Worm (Caenorhabditis elegans): ENCODE data around the gene T20G5.12.
A peak's percentile ranks its signal among the peaks of the same experiment; 100 is the strongest.

The T20G5.12 gene

DNA sequence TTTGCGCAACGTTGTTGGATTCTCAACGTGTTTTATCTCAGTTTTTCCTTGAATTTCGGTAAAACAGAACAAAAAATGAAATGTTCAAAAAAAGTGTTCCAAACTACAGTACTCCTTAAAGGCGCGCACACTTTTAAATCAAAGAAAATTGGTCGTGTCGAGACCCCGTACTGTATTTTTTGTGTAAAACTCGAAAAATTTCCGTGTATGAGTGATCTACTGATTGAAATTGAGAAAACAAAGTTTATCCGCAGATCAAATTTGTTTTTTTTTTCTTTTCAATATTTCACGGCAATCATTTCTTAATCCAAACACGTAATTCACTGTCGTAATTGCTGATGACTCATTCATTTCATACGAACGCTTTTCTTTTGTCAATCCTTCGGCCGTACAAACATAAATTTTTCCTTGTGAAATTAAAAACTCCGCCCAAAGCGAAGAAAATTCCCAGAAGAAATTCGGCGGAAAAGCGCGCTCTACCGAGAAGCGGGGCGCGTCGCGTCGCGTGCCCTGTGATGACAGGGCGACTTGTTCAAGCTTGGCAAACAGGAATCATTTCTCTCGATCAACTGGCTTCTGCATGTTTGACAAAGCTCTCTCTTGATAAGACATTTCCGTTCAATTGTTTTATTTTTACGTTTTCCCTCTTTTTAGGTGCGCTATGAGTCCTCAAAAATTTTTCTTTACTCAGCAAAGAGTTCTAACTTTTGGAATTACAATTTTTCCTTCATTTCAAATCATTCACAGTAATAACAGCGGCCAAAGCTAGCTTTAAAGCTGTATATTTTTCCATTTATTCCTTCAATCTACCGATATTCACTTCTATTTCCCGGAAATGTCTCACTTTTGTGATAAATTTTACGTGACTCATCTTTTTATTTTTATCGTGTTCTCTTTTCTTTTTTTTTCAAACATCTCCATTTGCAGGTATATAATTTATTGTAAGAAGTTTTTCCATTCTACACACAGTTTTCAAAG, 1.8 kb downstream of the T20G5.12 start, which contains the start of gene chc-1 (continued):
- TF ChIP-seq aptf-2 (GFP tag; conservative IDR thresholded peaks at IDR 0.05) (peak; percentile 72), egrh-3 (GFP tag; IDR thresholded peaks at IDR 0.05) (no peak), madf-10 (tag; optimal IDR thresholded peaks at IDR 0.05) (no peak), chd-7 (tag; optimal IDR thresholded peaks at IDR 0.05) (no peak), B0261.1 (tag; optimal IDR thresholded peaks at IDR 0.05) (no peak), F39B2.1 (GFP tag; IDR thresholded peaks at IDR 0.05) (no peak), Y79H2A.3 (GFP tag; conservative IDR thresholded peaks at IDR 0.05) (no peak), nfya-1 (tag; optimal IDR thresholded peaks at IDR 0.05; ENCODE audit: borderline replicate concordance, insufficient read depth) (no peak), K11D2.4 (GFP tag; IDR thresholded peaks at IDR 0.05) (no peak), F49E8.2 (tag; optimal IDR thresholded peaks at IDR 0.05; ENCODE audit: insufficient read depth) (no peak), T07F8.4 (tag; optimal IDR thresholded peaks at IDR 0.05) (no peak), ceh-91 (GFP tag; IDR thresholded peaks at IDR 0.05) (peak; percentile 80; the same call in 1 of the 2 replicates), egl-18 (GFP tag; IDR thresholded peaks at IDR 0.05) (no peak), attf-6 (GFP tag; IDR thresholded peaks at IDR 0.05) (no peak)

DNA sequence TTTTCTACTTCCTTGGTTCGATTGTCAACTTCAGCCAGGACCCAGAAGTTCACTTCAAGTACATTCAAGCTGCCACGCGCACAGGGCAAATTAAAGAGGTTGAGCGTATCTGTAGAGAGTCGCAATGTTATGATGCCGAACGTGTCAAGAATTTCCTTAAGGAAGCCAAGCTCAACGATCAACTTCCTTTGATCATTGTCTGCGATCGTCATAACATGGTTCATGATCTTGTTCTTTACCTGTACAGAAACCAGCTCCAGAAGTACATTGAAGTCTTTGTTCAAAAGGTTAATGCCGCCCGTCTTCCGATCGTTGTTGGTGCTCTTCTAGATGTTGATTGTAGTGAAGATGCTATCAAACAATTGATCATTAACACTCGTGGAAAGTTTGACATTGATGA, 4.9 kb downstream of the T20G5.12 start:
- TF ChIP-seq xnd-1 (tag; optimal IDR thresholded peaks at IDR 0.05) = no peak
- no peak for TF ChIP-seq F55B11.4 (tag; optimal IDR thresholded peaks at IDR 0.05; ENCODE audit: borderline replicate concordance, insufficient read depth)
- TF ChIP-seq ztf-28 (GFP tag; IDR thresholded peaks at IDR 0.05) = no peak
- TF ChIP-seq Y53F4B.3 (GFP tag; IDR thresholded peaks at IDR 0.05) = no peak
- no peak for TF ChIP-seq nfya-2 (GFP tag; IDR thresholded peaks at IDR 0.05)
- no peak for TF ChIP-seq rpc-1 (optimal IDR thresholded peaks at IDR 0.05)
- no peak for TF ChIP-seq rpc-1 (tag; optimal IDR thresholded peaks at IDR 0.05)
- no peak for TF ChIP-seq tbp1 (GFP tag; optimal IDR thresholded peaks at IDR 0.05)
- TF ChIP-seq mes-4 (tag; optimal IDR thresholded peaks at IDR 0.05) = no peak
- no peak for TF ChIP-seq Y53G8AR.9 (GFP tag; conservative IDR thresholded peaks at IDR 0.05)
- no peak for TF ChIP-seq hlh-26 (GFP tag; conservative IDR thresholded peaks at IDR 0.05)
- no peak for TF ChIP-seq pbrm-1 (GFP tag; IDR thresholded peaks at IDR 0.05)
- TF ChIP-seq K12H6.12 (tag; optimal IDR thresholded peaks at IDR 0.05) = no peak
- no peak for TF ChIP-seq madf-10 (tag; optimal IDR thresholded peaks at IDR 0.05)
- TF ChIP-seq ztf-18 (tag; optimal IDR thresholded peaks at IDR 0.05) = no peak

DNA sequence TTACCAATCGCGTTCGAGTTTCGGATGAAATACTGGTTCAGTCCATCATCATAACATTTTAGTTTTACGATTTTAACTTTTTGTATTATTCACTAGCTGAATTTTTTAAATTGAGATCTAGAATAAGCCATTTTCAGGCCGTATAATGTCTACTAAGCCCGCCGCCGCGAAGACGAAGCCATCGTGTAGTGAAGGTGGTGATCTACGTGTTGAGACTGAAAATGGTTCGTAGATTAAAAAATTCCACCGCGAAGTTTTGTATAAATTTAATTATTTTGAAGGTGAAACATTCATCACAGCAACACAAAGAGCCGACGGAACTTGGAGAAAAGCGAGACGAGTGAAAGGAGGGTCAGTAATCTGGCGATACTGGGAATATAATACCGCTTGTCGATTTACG, 8.3 kb downstream of the T20G5.12 start, which contains the start of gene T20G5.9:
Gene T20G5.9 (plus strand): TSS at position 138 of the 400 bp plus-strand sequence.
- TF ChIP-seq ekl-4 (GFP tag; IDR thresholded peaks at IDR 0.05) (0 out of 2 replicates have a peak, but pooled peaks have one; percentile 44), Y53F4B.3 (GFP tag; IDR thresholded peaks at IDR 0.05) (no peak), nfyb-1 (GFP tag; IDR thresholded peaks at IDR 0.05) (0 out of 2 replicates have a peak, but pooled peaks have one; percentile 49), dpff-1 (tag; optimal IDR thresholded peaks at IDR 0.05) (no peak), tlf-1 (GFP tag; optimal IDR thresholded peaks at IDR 0.05) (no peak), bed-2 (GFP tag; IDR thresholded peaks at IDR 0.05) (no peak), unc-62 (GFP tag; optimal IDR thresholded peaks at IDR 0.05) (no peak), F52B5.7 (tag; optimal IDR thresholded peaks at IDR 0.05) (no peak), ztf-22 (GFP tag; optimal IDR thresholded peaks at IDR 0.05) (no peak), die-1 (tag; optimal IDR thresholded peaks at IDR 0.05) (no peak), lag-1 (GFP tag; IDR thresholded peaks at IDR 0.05) (no peak), chd-7 (tag; optimal IDR thresholded peaks at IDR 0.05) (peak; percentile 44), tbp1 (GFP tag; optimal IDR thresholded peaks at IDR 0.05) (no peak), nhr-120 (GFP tag; IDR thresholded peaks at IDR 0.05) (no peak), ztf-18 (tag; optimal IDR thresholded peaks at IDR 0.05) (no peak), attf-5 (GFP tag; optimal IDR thresholded peaks at IDR 0.05) (no peak), ztf-6 (GFP tag; IDR thresholded peaks at IDR 0.05) (no peak), sptf-2 (GFP tag; optimal IDR thresholded peaks at IDR 0.05) (no peak), snpc-1.3 (tag; optimal IDR thresholded peaks at IDR 0.05; ENCODE audit: insufficient read depth) (no peak), K12H6.12 (tag; optimal IDR thresholded peaks at IDR 0.05) (no peak), ztf-3 (GFP tag; optimal IDR thresholded peaks at IDR 0.05) (no peak)
